Worm (Caenorhabditis elegans) whole organism, L4 larva: ENCODE data around the gene flp-17.

Source experiments
- T20F7.1 ChIP-seq: fragments of 200-800 bp; sonication (Bioruptor generic); optimal IDR thresholded peaks from 2 replicates; lab custom pipeline; 2018; ENCODE audit warnings: mild to moderate bottlenecking, missing genetic modification characterization, missing compliant biosample characterization
- T26A8.4 ChIP-seq: fragments of 200-800 bp; sonication (Bioruptor generic); IDR thresholded peaks from 2 replicates; pipeline ENCODE4 v1.3.6; 2022; ENCODE audit warnings: missing genetic modification characterization, missing compliant biosample characterization
- Y105C5A.15 ChIP-seq: fragments of 200-800 bp; sonication (Bioruptor generic); IDR thresholded peaks from 2 replicates; pipeline ENCODE4 v1.3.6; 2022; ENCODE audit warnings: missing genetic modification characterization, missing compliant biosample characterization
- Y75B8A.6 ChIP-seq: fragments of 200-800 bp; sonication (Bioruptor generic); IDR thresholded peaks from 2 replicates; pipeline ENCODE4 v1.3.6; 2022; ENCODE audit warnings: missing genetic modification reagents, missing genetic modification characterization, missing compliant biosample characterization
- ZK337.2 ChIP-seq: fragments of 200-800 bp; sonication (Bioruptor generic); IDR thresholded peaks from 2 replicates; pipeline ENCODE4 v1.3.6; 2022; ENCODE audit warnings: missing genetic modification reagents, missing genetic modification characterization, missing compliant biosample characterization
- ZK546.5 ChIP-seq, 2 experiments: sonication (generic microtip); optimal IDR thresholded peaks; 2 replicates each; lab custom pipeline; 2017; ENCODE audit warnings: missing biosample characterization in 2 of 2, missing genetic modification characterization in 2 of 2
- aha-1 ChIP-seq: fragments of 150-350 bp; peaks from one replicate; lab custom pipeline; 2014; ENCODE audit warnings: missing biosample characterization, missing genetic modification characterization
- aly-2 ChIP-seq: sonication (generic microtip); optimal IDR thresholded peaks from 2 replicates; lab custom pipeline; 2018; ENCODE audit warnings: missing biosample characterization, missing genetic modification characterization
- ama-1 ChIP-seq: fragments of 150-350 bp; optimal IDR thresholded peaks from 2 replicates; lab custom pipeline; 2014; ENCODE audit warnings: inconsistent platforms, mixed read lengths
- arid-1 ChIP-seq: fragments of 200-800 bp; sonication (Bioruptor generic); conservative IDR thresholded peaks from 2 replicates; pipeline ENCODE4 v1.3.6; 2022; ENCODE audit warnings: missing genetic modification reagents, missing genetic modification characterization, missing compliant biosample characterization
- ceh-32 ChIP-seq: sonication (generic microtip); optimal IDR thresholded peaks from 2 replicates; lab custom pipeline; 2016; ENCODE audit warnings: mild to moderate bottlenecking, missing genetic modification characterization, missing compliant biosample characterization; ENCODE audit not compliant: poor library complexity
- cey-2 ChIP-seq: sonication (generic microtip); optimal IDR thresholded peaks from 3 replicates; lab custom pipeline; 2017; ENCODE audit warnings: missing genetic modification characterization, mild to moderate bottlenecking, missing compliant biosample characterization, antibody characterized with exemption, borderline replicate concordance; ENCODE audit not compliant: insufficient read depth
- daf-16 ChIP-seq, 3 experiments: sonication (generic microtip); optimal IDR thresholded peaks; 2 replicates each; lab custom pipeline; 2016 to 2017; ENCODE audit warnings: missing genetic modification characterization in 3 of 3, missing genetic modification reagents in 3 of 3, mild to moderate bottlenecking in 2 of 3, missing compliant biosample characterization in 2 of 3, missing biosample characterization in 1 of 3, moderate library complexity in 1 of 3
- daf-8 ChIP-seq: fragments of 200-800 bp; sonication (Bioruptor generic); IDR thresholded peaks from 2 replicates; pipeline ENCODE4 v1.3.6; 2022; ENCODE audit warnings: missing genetic modification characterization, missing compliant biosample characterization
- duxl-1 ChIP-seq: sonication (generic microtip); optimal IDR thresholded peaks from 2 replicates; lab custom pipeline; 2016; ENCODE audit warnings: mild to moderate bottlenecking, missing genetic modification characterization, moderate library complexity, missing compliant biosample characterization; ENCODE audit not compliant: poor library complexity
- dve-1 ChIP-seq: sonication (generic microtip); optimal IDR thresholded peaks from 2 replicates; lab custom pipeline; 2017; ENCODE audit warnings: antibody characterized with exemption, mild to moderate bottlenecking, missing genetic modification characterization, missing compliant biosample characterization; ENCODE audit not compliant: insufficient read depth
- egl-43 ChIP-seq: fragments of 200-800 bp; sonication (Bioruptor generic); IDR thresholded peaks from 2 replicates; pipeline ENCODE4 v1.3.6; 2022; ENCODE audit warnings: missing genetic modification reagents, missing genetic modification characterization, missing compliant biosample characterization
- fkh-10 ChIP-seq: fragments of 150-350 bp; optimal IDR thresholded peaks from 2 replicates; lab custom pipeline; 2014; ENCODE audit warnings: missing biosample characterization, missing genetic modification reagents, missing genetic modification characterization
- gei-8 ChIP-seq: fragments of 200-800 bp; sonication (Bioruptor generic); optimal IDR thresholded peaks from 2 replicates; lab custom pipeline; 2018; ENCODE audit warnings: mild to moderate bottlenecking, missing genetic modification characterization, missing compliant biosample characterization
- hif-1 ChIP-seq, 2 experiments: sonication (generic microtip); optimal IDR thresholded peaks; 2 replicates each; lab custom pipeline; 2016 to 2017; ENCODE audit warnings: missing compliant biosample characterization in 2 of 2, missing genetic modification characterization in 2 of 2, missing genetic modification reagents in 2 of 2, missing genotype in 2 of 2, mild to moderate bottlenecking in 1 of 2
- hlh-30 ChIP-seq: sonication (generic microtip); optimal IDR thresholded peaks from 2 replicates; lab custom pipeline; 2017; ENCODE audit warnings: antibody characterized with exemption, mild to moderate bottlenecking, missing genetic modification characterization, missing compliant biosample characterization; ENCODE audit not compliant: insufficient read depth
- hmg-1.1 ChIP-seq: fragments of 200-800 bp; sonication (Bioruptor generic); IDR thresholded peaks from 2 replicates; pipeline ENCODE4 v1.3.6; 2022; ENCODE audit warnings: missing genetic modification reagents, missing genetic modification characterization, missing compliant biosample characterization
- lin-38 ChIP-seq: fragments of 200-800 bp; sonication (Bioruptor generic); IDR thresholded peaks from 2 replicates; pipeline ENCODE4 v1.3.6; 2022; ENCODE audit warnings: missing genetic modification reagents, missing genetic modification characterization, missing compliant biosample characterization
- lin-39 ChIP-seq: fragments of 150-350 bp; optimal IDR thresholded peaks from 2 replicates; lab custom pipeline; 2014; ENCODE audit warnings: missing biosample characterization, missing genetic modification reagents, missing genetic modification characterization
- lsy-2 ChIP-seq, 2 experiments: fragments of 150-350 bp in 1 of 2; sonication (generic microtip) in 1 of 2; optimal IDR thresholded peaks; 2 replicates each; lab custom pipeline; 2014 to 2017; ENCODE audit warnings: missing biosample characterization in 2 of 2, missing genetic modification characterization in 2 of 2
- madf-5 ChIP-seq, 2 experiments: fragments of 200-800 bp; sonication (Bioruptor generic); IDR thresholded peaks; 2 replicates each; pipeline ENCODE4 v1.3.6; 2022; ENCODE audit warnings: missing compliant biosample characterization in 2 of 2, missing genetic modification characterization in 2 of 2
- nhr-41 ChIP-seq: fragments of 200-800 bp; sonication (Bioruptor generic); IDR thresholded peaks from 2 replicates; pipeline ENCODE4 v1.3.6; 2022; ENCODE audit warnings: missing genetic modification reagents, missing genetic modification characterization, missing compliant biosample characterization
- rbr-2 ChIP-seq: sonication (generic microtip); optimal IDR thresholded peaks from 2 replicates; lab custom pipeline; 2016; ENCODE audit warnings: missing genotype, missing genetic modification characterization, missing compliant biosample characterization
- snpc-1.2 ChIP-seq: fragments of 200-800 bp; sonication (Bioruptor generic); IDR thresholded peaks from 2 replicates; pipeline ENCODE4 v1.3.6; 2022; ENCODE audit warnings: missing genetic modification reagents, missing genetic modification characterization, missing compliant biosample characterization
- snpc-4 ChIP-seq: fragments of 150-350 bp; optimal IDR thresholded peaks from 2 replicates; lab custom pipeline; 2014; ENCODE audit warnings: missing biosample characterization, missing genetic modification characterization
- tag-97 ChIP-seq: fragments of 200-800 bp; sonication (Bioruptor generic); IDR thresholded peaks from 2 replicates; pipeline ENCODE4 v1.3.6; 2022; ENCODE audit warnings: missing genetic modification characterization, missing compliant biosample characterization
- unc-39 ChIP-seq: sonication (generic microtip); optimal IDR thresholded peaks from 2 replicates; lab custom pipeline; 2017; ENCODE audit warnings: missing biosample characterization, missing genetic modification characterization
- vab-7 ChIP-seq: fragments of 200-800 bp; sonication (Bioruptor generic); IDR thresholded peaks from 2 replicates; pipeline ENCODE4 v1.3.6; 2022; ENCODE audit warnings: missing genetic modification reagents, missing genetic modification characterization, missing compliant biosample characterization
- ztf-7 ChIP-seq: fragments of 150-350 bp; optimal IDR thresholded peaks from 2 replicates; lab custom pipeline; 2014; ENCODE audit warnings: missing biosample characterization, missing genetic modification characterization

flp-17 gene

ce11 chrIV:17223474-17223873, 31.8 kb upstream of the flp-17 start, which contains the start of gene Y116A8B.4:
TSS of gene Y116A8B.4 (plus strand) at chrIV:17223774.
- TF ChIP-seq T26A8.4 (GFP tag; lab: Robert Waterston, UW) (no peak), fkh-10 (GFP tag; lab: Kevin White, UChicago) (no peak), cey-2 (tag; lab: Kevin White, UChicago) (no peak), ztf-7 (tag; lab: Kevin White, UChicago) (no peak), tag-97 (no peak)

- TF ChIP-seq lin-38 (GFP tag; lab: Robert Waterston, UW) (0 out of 2 replicates have a peak, but pooled peaks have one; percentile 14), snpc-1.2 (peak; percentile 55; the same call in 1 of the 2 replicates)
Measured at ce11 chrIV:17222145-17222544, 30.5 kb upstream of the flp-17 start.

- no peak for TF ChIP-seq ceh-32
- TF ChIP-seq rbr-2 (tag; lab: Kevin White, UChicago) = no peak
- no peak for TF ChIP-seq snpc-1.2
- no peak for TF ChIP-seq madf-5 (GFP tag; IDR thresholded peaks at IDR 0.05; lab: Robert Waterston, UW)
- no peak for TF ChIP-seq gei-8 (GFP tag; lab: Kevin White, UChicago)
- no peak for TF ChIP-seq snpc-4 (tag; lab: Kevin White, UChicago)
- TF ChIP-seq aly-2 (tag; lab: Kevin White, UChicago) = no peak
- no peak for TF ChIP-seq T26A8.4 (GFP tag; lab: Robert Waterston, UW)
- TF ChIP-seq unc-39 (tag; lab: Kevin White, UChicago) = no peak
- TF ChIP-seq ama-1 (lab: Kevin White, UChicago) = no peak
- TF ChIP-seq vab-7 (GFP tag; lab: Robert Waterston, UW) = no peak
- no peak for TF ChIP-seq Y105C5A.15
- no peak for TF ChIP-seq T20F7.1
- no peak for TF ChIP-seq ZK337.2 (GFP tag; lab: Robert Waterston, UW)
- no peak for TF ChIP-seq Y75B8A.6
- no peak for TF ChIP-seq ZK546.5 (tag; optimal IDR thresholded peaks at IDR 0.05; lab: Kevin White, UChicago)
- no peak for TF ChIP-seq arid-1 (GFP tag; lab: Robert Waterston, UW)
- no peak for TF ChIP-seq egl-43
- no peak for TF ChIP-seq hlh-30
Measured at ce11 chrIV:17216048-17216447, 24.4 kb upstream of the flp-17 start, which contains the start of gene Y116A8B.1. TSS of gene Y116A8B.1 (plus strand) at chrIV:17216348.

ce11 chrIV:17215070-17215469, 23.4 kb upstream of the flp-17 start:
- no peak for TF ChIP-seq nhr-41
- 0 out of 2 replicates have a peak, but pooled peaks have one; percentile 31 for TF ChIP-seq hmg-1.1 (GFP tag; lab: Robert Waterston, UW)
- 0 out of 2 replicates have a peak, but pooled peaks have one; percentile 14 for TF ChIP-seq snpc-1.2
- TF ChIP-seq duxl-1 (tag; lab: Kevin White, UChicago) = no peak

- peak; percentile 72 for TF ChIP-seq aha-1 (tag; lab: Kevin White, UChicago)
- TF ChIP-seq daf-8 (GFP tag; lab: Robert Waterston, UW) = no peak
Measured at ce11 chrIV:17210754-17211153, 19.1 kb upstream of the flp-17 start.

ce11 chrIV:17209309-17209708, 17.6 kb upstream of the flp-17 start:
- TF ChIP-seq lin-39 (tag; lab: Kevin White, UChicago) (no peak), lsy-2 (tag; optimal IDR thresholded peaks at IDR 0.05; lab: Kevin White, UChicago) (peak in 1 of 2 experiments; percentile 1), aha-1 (tag; lab: Kevin White, UChicago) (peak; percentile 77), dve-1 (peak; percentile 10), hif-1 (tag; optimal IDR thresholded peaks at IDR 0.05; lab: Kevin White, UChicago) (no peak), lin-38 (GFP tag; lab: Robert Waterston, UW) (no peak), hlh-30 (no peak), vab-7 (GFP tag; lab: Robert Waterston, UW) (no peak), daf-16 (GFP tag; optimal IDR thresholded peaks at IDR 0.05; lab: Kevin White, UChicago) (no peak), daf-16 (tag; optimal IDR thresholded peaks at IDR 0.05; lab: Kevin White, UChicago) (peak; percentile 9)
